Fruit fly (Drosophila melanogaster): ENCODE data around the gene CARPB.

dm6 chrX:9757976-9758375 is 25.0 kb upstream of the CARPB start:
- no peak for TF ChIP-seq insv (optimal IDR thresholded peaks at IDR 0.05)
- TF ChIP-seq psq (optimal IDR thresholded peaks at IDR 0.05): no peak
